Fruit fly (Drosophila melanogaster) whole organism, embryonic: ENCODE measurements around the gene CG5191.
A peak's percentile ranks its signal among the peaks of the same experiment; 100 is the strongest.

Experiments used
- ATbp ChIP-seq: fragments of 200-800 bp; sonication (Bioruptor generic); optimal IDR thresholded peaks from 2 replicates; lab custom pipeline; 2017; ENCODE audit warnings: missing biosample characterization, mild to moderate bottlenecking, missing genetic modification characterization, missing genetic modification reagents
- Abd-B ChIP-seq: fragments of 200-800 bp; sonication (Bioruptor generic); optimal IDR thresholded peaks from 2 replicates; lab custom pipeline; 2018; ENCODE audit warnings: missing biosample characterization, mild to moderate bottlenecking, missing genetic modification characterization, moderate library complexity
- Atf6 ChIP-seq: fragments of 200-800 bp; sonication (Bioruptor generic); IDR thresholded peaks from 2 replicates; pipeline ENCODE4 v1.3.6; 2022; ENCODE audit warnings: missing biosample characterization, missing genetic modification characterization
- CG10565 ChIP-seq: fragments of 200-800 bp; sonication (Bioruptor generic); optimal IDR thresholded peaks from 3 replicates; lab custom pipeline; 2016; ENCODE audit warnings: missing biosample characterization, mild to moderate bottlenecking, missing genetic modification characterization
- CG11560 ChIP-seq: fragments of 200-800 bp; sonication (Bioruptor generic); IDR thresholded peaks from 3 replicates; pipeline ENCODE4 v1.3.6; 2022; ENCODE audit warnings: missing biosample characterization, missing genetic modification characterization
- CG11723 ChIP-seq: fragments of 200-800 bp; sonication (Bioruptor generic); optimal IDR thresholded peaks from 2 replicates; lab custom pipeline; 2017; ENCODE audit warnings: missing biosample characterization, mild to moderate bottlenecking, missing genetic modification characterization
- CG12942 ChIP-seq: fragments of 200-800 bp; sonication (Bioruptor generic); optimal IDR thresholded peaks from 3 replicates; lab custom pipeline; 2016; ENCODE audit warnings: missing biosample characterization, missing genetic modification characterization
- CG15073 ChIP-seq: fragments of 200-800 bp; sonication (Bioruptor generic); optimal IDR thresholded peaks from 2 replicates; lab custom pipeline; 2016; ENCODE audit warnings: missing biosample characterization, missing genetic modification characterization
- CG1602 ChIP-seq: fragments of 200-800 bp; sonication (Bioruptor generic); optimal IDR thresholded peaks from 3 replicates; lab custom pipeline; 2016; ENCODE audit warnings: missing biosample characterization, missing genetic modification characterization
- CG16815 ChIP-seq: fragments of 200-800 bp; sonication (Bioruptor generic); optimal IDR thresholded peaks from 3 replicates; lab custom pipeline; 2017; ENCODE audit warnings: missing biosample characterization, mild to moderate bottlenecking, missing genetic modification characterization
- CG18764 ChIP-seq: fragments of 200-800 bp; sonication (Bioruptor generic); optimal IDR thresholded peaks from 3 replicates; lab custom pipeline; 2016; ENCODE audit warnings: missing biosample characterization, missing genetic modification characterization
- CG2202 ChIP-seq: fragments of 200-800 bp; sonication (Bioruptor generic); optimal IDR thresholded peaks from 2 replicates; lab custom pipeline; 2018; ENCODE audit warnings: missing biosample characterization, mild to moderate bottlenecking, missing genetic modification characterization
- CG2889 ChIP-seq: fragments of 200-800 bp; sonication (Bioruptor generic); IDR thresholded peaks from 3 replicates; pipeline ENCODE4 v1.3.6; 2022; ENCODE audit warnings: missing biosample characterization, missing genetic modification characterization
- CG30020 ChIP-seq: fragments of 200-800 bp; optimal IDR thresholded peaks from 2 replicates; lab custom pipeline; 2019; ENCODE audit warnings: missing biosample characterization, mild to moderate bottlenecking, missing genetic modification characterization, moderate library complexity
- CG6791 ChIP-seq: fragments of 200-800 bp; sonication (Bioruptor generic); IDR thresholded peaks from 3 replicates; pipeline ENCODE4 v1.3.6; 2022; ENCODE audit warnings: missing biosample characterization, missing genetic modification characterization; ENCODE audit not compliant: partially characterized antibody
- CG8478 ChIP-seq: fragments of >200 bp; optimal IDR thresholded peaks from 2 replicates; lab custom pipeline; 2018
- CG9876 ChIP-seq: fragments of 200-800 bp; sonication (Bioruptor generic); optimal IDR thresholded peaks from 2 replicates; lab custom pipeline; 2016; ENCODE audit warnings: missing biosample characterization, missing genetic modification characterization
- CoRest ChIP-seq: fragments of 200-800 bp; sonication (Bioruptor generic); optimal IDR thresholded peaks from 3 replicates; lab custom pipeline; 2018; ENCODE audit warnings: missing biosample characterization, mild to moderate bottlenecking, missing genetic modification characterization, moderate library complexity
- CrebB ChIP-seq: fragments of 200-800 bp; sonication (Bioruptor generic); optimal IDR thresholded peaks from 3 replicates; lab custom pipeline; 2018; ENCODE audit warnings: missing biosample characterization, mild to moderate bottlenecking, missing genetic modification characterization
- Dll ChIP-seq: fragments of 200-800 bp; sonication (Bioruptor generic); IDR thresholded peaks from 4 replicates; pipeline ENCODE4 v1.3.6; 2022; ENCODE audit warnings: missing biosample characterization, missing genetic modification characterization; ENCODE audit not compliant: partially characterized antibody
- Doc3 ChIP-seq: fragments of 200-800 bp; sonication (Bioruptor generic); IDR thresholded peaks from 3 replicates; pipeline ENCODE4 v1.3.6; 2022; ENCODE audit warnings: missing biosample characterization, missing genetic modification characterization; ENCODE audit not compliant: partially characterized antibody
- Ets65A ChIP-seq: fragments of 200-800 bp; sonication (Bioruptor generic); peaks from one replicate; lab custom pipeline; 2016; ENCODE audit warnings: missing biosample characterization, missing genetic modification characterization
- Fer3 ChIP-seq: fragments of 200-800 bp; sonication (Bioruptor generic); optimal IDR thresholded peaks from 2 replicates; lab custom pipeline; 2018; ENCODE audit warnings: missing biosample characterization, mild to moderate bottlenecking, missing genetic modification characterization, moderate library complexity
- H15 ChIP-seq: fragments of 200-800 bp; sonication (Bioruptor generic); IDR thresholded peaks from 3 replicates; pipeline ENCODE4 v1.3.6; 2022; ENCODE audit warnings: missing biosample characterization, missing genetic modification characterization
- Hr3 ChIP-seq: fragments of 200-800 bp; sonication (Bioruptor generic); optimal IDR thresholded peaks from 3 replicates; lab custom pipeline; 2016; ENCODE audit warnings: missing biosample characterization, missing genetic modification characterization
- Hr51 ChIP-seq, 2 experiments: fragments of 200-800 bp; sonication (Bioruptor generic); optimal IDR thresholded peaks; 2 replicates in 1 of 2; 3 replicates in 1 of 2; lab custom pipeline; 2016 to 2018; ENCODE audit warnings: missing biosample characterization in 2 of 2, missing genetic modification characterization in 2 of 2, mild to moderate bottlenecking in 1 of 2, moderate library complexity in 1 of 2
- Jarid2 ChIP-seq: fragments of 200-800 bp; sonication (Bioruptor generic); optimal IDR thresholded peaks from 3 replicates; lab custom pipeline; 2017; ENCODE audit warnings: mild to moderate bottlenecking, missing biosample characterization, missing genetic modification reagents, missing genetic modification characterization
- Lim3 ChIP-seq: fragments of 200-800 bp; sonication (Bioruptor generic); IDR thresholded peaks from 2 replicates; pipeline ENCODE4 v1.3.6; 2022; ENCODE audit warnings: missing biosample characterization, missing genetic modification characterization
- Mad ChIP-seq: fragments of 200-800 bp; sonication (Bioruptor generic); optimal IDR thresholded peaks from 2 replicates; lab custom pipeline; 2016; ENCODE audit warnings: missing biosample characterization, missing genetic modification characterization
- Med ChIP-seq: fragments of 200-800 bp; sonication (Bioruptor generic); peaks from one replicate; lab custom pipeline; 2016; ENCODE audit warnings: missing biosample characterization, missing genetic modification characterization, mild to moderate bottlenecking, inconsistent platforms, moderate library complexity
- Meics ChIP-seq: fragments of 200-800 bp; sonication (Bioruptor generic); optimal IDR thresholded peaks from 2 replicates; lab custom pipeline; 2017; ENCODE audit warnings: missing biosample characterization, mild to moderate bottlenecking, missing genetic modification characterization
- NC2β ChIP-seq: fragments of 200-800 bp; sonication (Bioruptor generic); optimal IDR thresholded peaks from 2 replicates; lab custom pipeline; 2016; ENCODE audit warnings: missing biosample characterization, missing genetic modification characterization
- Scr ChIP-seq: fragments of 200-800 bp; sonication (Bioruptor generic); IDR thresholded peaks from 2 replicates; pipeline ENCODE4 v1.3.6; 2022; ENCODE audit warnings: missing biosample characterization, missing genetic modification characterization; ENCODE audit not compliant: partially characterized antibody
- Stat92E ChIP-seq, 3 experiments: fragments of >200 bp in 2 of 3; fragments of 200-800 bp in 1 of 3; sonication (Bioruptor generic) in 1 of 3; optimal IDR thresholded peaks; 2 replicates each; lab custom pipeline; 2017 to 2019; ENCODE audit warnings: missing biosample characterization in 3 of 3, missing genetic modification characterization in 3 of 3, mild to moderate bottlenecking in 1 of 3, moderate library complexity in 1 of 3
- ase ChIP-seq: fragments of 200-800 bp; sonication (Bioruptor generic); IDR thresholded peaks from 3 replicates; pipeline ENCODE4 v1.3.6; 2022; ENCODE audit warnings: missing biosample characterization, missing genetic modification characterization
- cas ChIP-seq: fragments of 200-800 bp; sonication (Bioruptor generic); IDR thresholded peaks from 2 replicates; pipeline ENCODE4 v1.3.6; 2022; ENCODE audit warnings: missing biosample characterization, missing genetic modification characterization
- caup ChIP-seq: fragments of 200-800 bp; sonication (Bioruptor generic); optimal IDR thresholded peaks from 3 replicates; lab custom pipeline; 2017; ENCODE audit warnings: missing biosample characterization, mild to moderate bottlenecking, missing genetic modification characterization, moderate library complexity; ENCODE audit not compliant: severe bottlenecking
- crol ChIP-seq: fragments of 200-800 bp; sonication (Bioruptor generic); IDR thresholded peaks from 2 replicates; pipeline ENCODE4 v1.3.6; 2022; ENCODE audit warnings: missing biosample characterization, missing genetic modification characterization
- dati ChIP-seq: fragments of 200-800 bp; sonication (Bioruptor generic); IDR thresholded peaks from 2 replicates; pipeline ENCODE4 v1.3.6; 2022; ENCODE audit warnings: missing biosample characterization, missing genetic modification characterization
- ftz-f1 ChIP-seq: fragments of 200-800 bp; sonication (Bioruptor generic); optimal IDR thresholded peaks from 2 replicates; lab custom pipeline; 2016; ENCODE audit warnings: missing biosample characterization, missing genetic modification characterization
- gem ChIP-seq: fragments of 200-800 bp; sonication (Bioruptor generic); optimal IDR thresholded peaks from 2 replicates; lab custom pipeline; 2019; ENCODE audit warnings: missing biosample characterization, mild to moderate bottlenecking, missing genetic modification characterization, moderate library complexity
- gsb ChIP-seq: fragments of 200-800 bp; sonication (Bioruptor generic); IDR thresholded peaks from 2 replicates; pipeline ENCODE4 v1.3.6; 2022; ENCODE audit warnings: missing biosample characterization, missing genetic modification characterization
- jumu ChIP-seq: fragments of 200-800 bp; sonication (Bioruptor generic); optimal IDR thresholded peaks from 3 replicates; lab custom pipeline; 2016; ENCODE audit warnings: missing biosample characterization, missing genetic modification characterization
- lab ChIP-seq: fragments of 200-800 bp; sonication (Bioruptor generic); optimal IDR thresholded peaks from 3 replicates; lab custom pipeline; 2017; ENCODE audit warnings: missing biosample characterization, missing genetic modification characterization, mild to moderate bottlenecking, moderate library complexity, missing genetic modification reagents
- luna ChIP-seq: fragments of 200-800 bp; sonication (Bioruptor generic); optimal IDR thresholded peaks from 2 replicates; lab custom pipeline; 2016; ENCODE audit warnings: missing biosample characterization, missing genetic modification characterization
- p53 ChIP-seq: fragments of 200-800 bp; sonication (Bioruptor generic); optimal IDR thresholded peaks from 2 replicates; lab custom pipeline; 2016; ENCODE audit warnings: missing biosample characterization, missing genetic modification characterization
- pros ChIP-seq: fragments of 200-800 bp; sonication (Bioruptor generic); optimal IDR thresholded peaks from 3 replicates; lab custom pipeline; 2019; ENCODE audit warnings: missing biosample characterization, mild to moderate bottlenecking, missing genetic modification characterization, moderate library complexity
- sim ChIP-seq: fragments of 200-800 bp; sonication (Bioruptor generic); IDR thresholded peaks from 2 replicates; pipeline ENCODE4 v1.3.6; 2022; ENCODE audit warnings: missing biosample characterization, missing genetic modification characterization
- slou ChIP-seq: fragments of 200-800 bp; sonication (Bioruptor generic); optimal IDR thresholded peaks from 3 replicates; lab custom pipeline; 2016; ENCODE audit warnings: missing biosample characterization, missing genetic modification characterization
- vvl ChIP-seq: fragments of 200-800 bp; sonication (Bioruptor generic); IDR thresholded peaks from 2 replicates; pipeline ENCODE4 v1.3.6; 2022; ENCODE audit warnings: missing biosample characterization, missing genetic modification characterization

The CG5191 gene

DNA sequence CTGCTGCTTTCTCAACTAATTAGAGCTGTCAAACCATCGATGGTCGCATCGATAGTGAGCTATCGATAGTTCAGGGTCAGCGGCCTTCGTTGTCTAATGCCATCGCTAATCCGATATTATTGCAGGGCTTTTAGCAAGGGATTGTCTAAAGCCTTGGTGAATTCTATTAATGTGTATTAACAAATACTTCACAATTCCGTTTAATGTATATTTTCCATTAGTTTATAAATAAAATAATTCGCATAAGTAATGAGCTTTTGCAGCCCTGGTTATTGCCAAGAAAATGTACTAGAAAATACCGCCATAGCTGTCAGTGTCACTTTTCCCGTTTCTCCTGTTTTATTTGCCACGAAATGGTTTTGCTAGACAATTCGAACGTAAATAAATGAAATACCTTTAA, 19.2 kb downstream of the CG5191 start, which contains the start of the genes EloB and Srp14 (continued):
- peak; percentile 64 for TF ChIP-seq CG11723 (GFP tag; lab: Kevin White, UChicago)
- TF ChIP-seq CG8478 (lab: Kevin White, UChicago), result no peak
- TF ChIP-seq CG1602 (GFP tag; lab: Kevin White, UChicago), result peak; percentile 79
- peak; percentile 86 for TF ChIP-seq CoRest
- TF ChIP-seq NC2β (GFP tag; lab: Kevin White, UChicago), result peak; percentile 86
- TF ChIP-seq Fer3 (tag; lab: Kevin White, UChicago), result peak; percentile 84
- TF ChIP-seq luna (GFP tag; lab: Kevin White, UChicago), result no peak
- peak; percentile 99 for TF ChIP-seq Dll
- peak; percentile 97 for TF ChIP-seq Doc3 (GFP tag; lab: Robert Waterston, UW)
- TF ChIP-seq cas (GFP tag; lab: Robert Waterston, UW), result peak; percentile 55; the same call in 1 of the 2 replicates
- TF ChIP-seq gsb (GFP tag; lab: Robert Waterston, UW), result 0 out of 2 replicates have a peak, but pooled peaks have one; percentile 18
- peak; percentile 59 for TF ChIP-seq CrebB (tag; lab: Kevin White, UChicago)
- TF ChIP-seq Meics (GFP tag; lab: Kevin White, UChicago), result peak; percentile 81
- peak; percentile 56 for TF ChIP-seq p53
- peak; percentile 24 for TF ChIP-seq ATbp (GFP tag; lab: Kevin White, UChicago)
- no peak for TF ChIP-seq CG10565 (GFP tag; lab: Kevin White, UChicago)
- TF ChIP-seq Jarid2, result no peak
- peak; percentile 64; the same call in 1 of the 3 replicates for TF ChIP-seq ase (GFP tag; lab: Robert Waterston, UW)
- peak; percentile 100 for TF ChIP-seq ftz-f1
- peak; percentile 78 for TF ChIP-seq CG2889 (GFP tag; lab: Robert Waterston, UW)
- peak; percentile 67 for TF ChIP-seq CG2202 (tag; lab: Kevin White, UChicago)
- no peak for TF ChIP-seq pros (GFP tag; lab: Kevin White, UChicago)
- TF ChIP-seq slou, result peak; percentile 73
- peak; percentile 52; the same call in 1 of the 2 replicates for TF ChIP-seq crol (GFP tag; lab: Robert Waterston, UW)
- no peak for TF ChIP-seq Lim3 (GFP tag; lab: Robert Waterston, UW)
- no peak for TF ChIP-seq lab (GFP tag; lab: Kevin White, UChicago)
- TF ChIP-seq Med (GFP tag; lab: Kevin White, UChicago), result peak; percentile 98
- no peak for TF ChIP-seq dati
- TF ChIP-seq Ets65A (GFP tag; lab: Kevin White, UChicago), result peak; percentile 97
- TF ChIP-seq Stat92E (GFP tag; optimal IDR thresholded peaks at IDR 0.05; lab: Kevin White, UChicago), result peak in 1 of 3 experiments; percentile 92
- peak; percentile 88 for TF ChIP-seq Mad (GFP tag; lab: Kevin White, UChicago)
- TF ChIP-seq CG9876 (GFP tag; lab: Kevin White, UChicago), result peak; percentile 49
- peak; percentile 96 for TF ChIP-seq vvl (GFP tag; lab: Robert Waterston, UW)
- peak; percentile 75 to 79 for TF ChIP-seq Hr51 (GFP tag; optimal IDR thresholded peaks at IDR 0.05; lab: Kevin White, UChicago)
- TF ChIP-seq sim (GFP tag; lab: Robert Waterston, UW), result no peak
- peak; percentile 65 for TF ChIP-seq CG18764 (GFP tag; lab: Kevin White, UChicago)
- TF ChIP-seq Scr (GFP tag; lab: Robert Waterston, UW), result peak; percentile 98
- peak; percentile 87 for TF ChIP-seq gem (tag; lab: Kevin White, UChicago)
- TF ChIP-seq caup (GFP tag; lab: Kevin White, UChicago), result peak; percentile 75
- no peak for TF ChIP-seq Abd-B (GFP tag; lab: Kevin White, UChicago)
- peak; percentile 46 for TF ChIP-seq CG16815 (GFP tag; lab: Kevin White, UChicago)
- peak; percentile 78 for TF ChIP-seq CG12942 (GFP tag; lab: Kevin White, UChicago)
- no peak for TF ChIP-seq CG15073
- peak; percentile 66 for TF ChIP-seq jumu (GFP tag; lab: Kevin White, UChicago)
- TF ChIP-seq CG30020, result peak; percentile 75
- peak; percentile 96 for TF ChIP-seq CG6791
- TF ChIP-seq Hr3 (GFP tag; lab: Kevin White, UChicago), result peak; percentile 78
- TF ChIP-seq CG11560 (tag; lab: Robert Waterston, UW), result peak; percentile 51; the same call in 1 of the 3 replicates
- peak; percentile 72 for TF ChIP-seq H15 (GFP tag; lab: Robert Waterston, UW)
- peak; percentile 77; the same call in 1 of the 2 replicates for TF ChIP-seq Atf6
